Fruit fly (Drosophila melanogaster) whole organism, larva: ENCODE measurements around the gene Tbc1d22.

ENCODE experiments used
- noc ChIP-seq: fragments of 200-800 bp; sonication (Bioruptor generic); optimal IDR thresholded peaks from 3 replicates; lab custom pipeline; 2019; ENCODE audit warnings: missing biosample characterization, mild to moderate bottlenecking, missing genetic modification characterization, moderate library complexity

The Tbc1d22 gene

dm6 chr3R:21101453-21102214 lies at the start of gene Tbc1d22, which contains the start of gene CG7044:
Tbc1d22 (plus strand) TSS chr3R:21102199.
CG7044 (minus strand) TSS chr3R:21101718.
- TF ChIP-seq noc (tag; lab: Kevin White, UChicago) = no peak

- TF ChIP-seq noc (tag; lab: Kevin White, UChicago) = no peak
Measured at dm6 chr3R:21057519-21057918, 44.5 kb upstream of the Tbc1d22 start.

dm6 chr3R:21059486-21060356 lies 42.3 kb upstream of the Tbc1d22 start:
- no peak for TF ChIP-seq noc (tag; lab: Kevin White, UChicago)

- peak; percentile 21 for TF ChIP-seq noc (tag; lab: Kevin White, UChicago)
Measured at dm6 chr3R:21060430-21061245, 41.4 kb upstream of the Tbc1d22 start, which contains the start of gene Mvl. Mvl (minus strand) TSS chr3R:21060800.

- TF ChIP-seq noc (tag; lab: Kevin White, UChicago) = no peak
Measured at dm6 chr3R:21063433-21063832, 38.6 kb upstream of the Tbc1d22 start.

dm6 chr3R:21064000-21064924 lies 37.7 kb upstream of the Tbc1d22 start, which contains the start of gene Cortactin:
Cortactin (minus strand) TSS chr3R:21064471.
- peak; percentile 9 for TF ChIP-seq noc (tag; lab: Kevin White, UChicago)

dm6 chr3R:21065010-21065695 lies 36.8 kb upstream of the Tbc1d22 start, which contains the start of gene AnxB9:
AnxB9 (plus strand) TSS chr3R:21065241.
- TF ChIP-seq noc (tag; lab: Kevin White, UChicago) = peak; percentile 60

- TF ChIP-seq noc (tag; lab: Kevin White, UChicago) = no peak
Measured at dm6 chr3R:21065696-21066080, 36.3 kb upstream of the Tbc1d22 start.

- no peak for TF ChIP-seq noc (tag; lab: Kevin White, UChicago)
Measured at dm6 chr3R:21066469-21067284, 35.3 kb upstream of the Tbc1d22 start.

- no peak for TF ChIP-seq noc (tag; lab: Kevin White, UChicago)
Measured at dm6 chr3R:21067543-21067942, 34.5 kb upstream of the Tbc1d22 start.

dm6 chr3R:21069742-21070141 lies 32.3 kb upstream of the Tbc1d22 start:
- no peak for TF ChIP-seq noc (tag; lab: Kevin White, UChicago)

dm6 chr3R:21071312-21071711 lies 30.7 kb upstream of the Tbc1d22 start:
- no peak for TF ChIP-seq noc (tag; lab: Kevin White, UChicago)
